Worm (Caenorhabditis elegans) whole organism, L4/young adult: Measurements from ENCODE around the gene ZK899.7.

Experiments used
- dao-5 ChIP-seq: sonication (generic microtip); optimal IDR thresholded peaks from 2 replicates; lab custom pipeline; 2016; ENCODE audit warnings: missing genotype, missing genetic modification characterization, moderate library complexity, missing compliant biosample characterization
- him-1 ChIP-seq: sonication (generic microtip); optimal IDR thresholded peaks from 2 replicates; lab custom pipeline; 2016; ENCODE audit warnings: missing genotype, missing genetic modification reagents, missing genetic modification characterization, missing compliant biosample characterization

- TF ChIP-seq him-1 (no peak), dao-5 (tag; lab: Kevin White, UChicago) (no peak)
Measured at ce11 chrX:9486160-9486559, 36.9 kb upstream of the ZK899.7 start.
